Fruit fly (Drosophila melanogaster): ENCODE results near the gene CG4199.
A peak's percentile ranks its signal among the peaks of the same experiment; 100 is the strongest.

Gene CG4199

dm6 chrX:2061119-2061518 is 12.2 kb downstream of the CG4199 start (continued):
- no peak for TF ChIP-seq CG11398 (GFP tag; optimal IDR thresholded peaks at IDR 0.05)
- TF ChIP-seq CG13775 (GFP tag; optimal IDR thresholded peaks at IDR 0.05): peak; percentile 38
- peak; percentile 15 for TF ChIP-seq CG15601 (tag; optimal IDR thresholded peaks at IDR 0.05)
- TF ChIP-seq E2f2 (GFP tag; IDR thresholded peaks at IDR 0.05): no peak
- TF ChIP-seq ham (GFP tag; IDR thresholded peaks at IDR 0.05): no peak
- TF ChIP-seq CG10654 (GFP tag; optimal IDR thresholded peaks at IDR 0.05): no peak
- TF ChIP-seq lab (GFP tag; optimal IDR thresholded peaks at IDR 0.05): peak; percentile 35
- TF ChIP-seq slou (GFP tag; optimal IDR thresholded peaks at IDR 0.05): no peak
- TF ChIP-seq exex (tag; optimal IDR thresholded peaks at IDR 0.05): no peak
- no peak for TF ChIP-seq CG7928 (GFP tag; optimal IDR thresholded peaks at IDR 0.05)
- TF ChIP-seq CG1602 (GFP tag; optimal IDR thresholded peaks at IDR 0.05): no peak
- no peak for TF ChIP-seq chn (GFP tag; optimal IDR thresholded peaks at IDR 0.05)
- no peak for TF ChIP-seq CG8478 (optimal IDR thresholded peaks at IDR 0.05)
- no peak for TF ChIP-seq tna (GFP tag; IDR thresholded peaks at IDR 0.05; ENCODE audit: partially characterized antibody)
- no peak for TF ChIP-seq gfzf (GFP tag; optimal IDR thresholded peaks at IDR 0.05)
- TF ChIP-seq eve (GFP tag; optimal IDR thresholded peaks at IDR 0.05): no peak
- TF ChIP-seq pan (optimal IDR thresholded peaks at IDR 0.05): no peak
- peak in 1 of 2 experiments; percentile 31 for TF ChIP-seq pan (GFP tag; optimal IDR thresholded peaks at IDR 0.05 in 1 of 2, IDR thresholded peaks at IDR 0.05 in 1 of 2)
- TF ChIP-seq HLH54F (GFP tag; optimal IDR thresholded peaks at IDR 0.05): no peak
- no peak for TF ChIP-seq CG34224 (GFP tag; IDR thresholded peaks at IDR 0.05; ENCODE audit: partially characterized antibody)
- no peak for TF ChIP-seq CG13287 (GFP tag; IDR thresholded peaks at IDR 0.05; ENCODE audit: partially characterized antibody)
- no peak for TF ChIP-seq CG31388 (GFP tag; optimal IDR thresholded peaks at IDR 0.05)
- peak; percentile 37 for TF ChIP-seq PHDP (tag; optimal IDR thresholded peaks at IDR 0.05)
- peak; percentile 3 for TF ChIP-seq fd96Cb (tag; optimal IDR thresholded peaks at IDR 0.05)
- no peak for TF ChIP-seq tgo (GFP tag; IDR thresholded peaks at IDR 0.05)
- TF ChIP-seq CG4360 (GFP tag; IDR thresholded peaks at IDR 0.05): no peak
- TF ChIP-seq CG9437 (GFP tag; optimal IDR thresholded peaks at IDR 0.05): peak; percentile 41
- peak; percentile 28 for TF ChIP-seq CG12659 (GFP tag; optimal IDR thresholded peaks at IDR 0.05)
- TF ChIP-seq Antp (GFP tag; optimal IDR thresholded peaks at IDR 0.05): no peak
- no peak for TF ChIP-seq CG3838 (GFP tag; optimal IDR thresholded peaks at IDR 0.05)
- TF ChIP-seq Lhr (GFP tag; optimal IDR thresholded peaks at IDR 0.05): peak; percentile 1
- TF ChIP-seq corto (GFP tag; optimal IDR thresholded peaks at IDR 0.05): no peak
- TF ChIP-seq H2.0 (GFP tag; IDR thresholded peaks at IDR 0.05): no peak
- no peak for TF ChIP-seq seq (GFP tag; IDR thresholded peaks at IDR 0.05)
- TF ChIP-seq CG10543 (GFP tag; optimal IDR thresholded peaks at IDR 0.05): peak; percentile 39
- no peak for TF ChIP-seq Doc3 (GFP tag; IDR thresholded peaks at IDR 0.05; ENCODE audit: partially characterized antibody)
- no peak for TF ChIP-seq E2f1 (GFP tag; IDR thresholded peaks at IDR 0.05)
- no peak for TF ChIP-seq kay (GFP tag; optimal IDR thresholded peaks at IDR 0.05)
- no peak for TF ChIP-seq jumu (GFP tag; optimal IDR thresholded peaks at IDR 0.05)
- no peak for TF ChIP-seq CG10565 (GFP tag; optimal IDR thresholded peaks at IDR 0.05)
- no peak for TF ChIP-seq Xrp1 (GFP tag; IDR thresholded peaks at IDR 0.05)
- TF ChIP-seq CG7987 (GFP tag; optimal IDR thresholded peaks at IDR 0.05): peak; percentile 16
- no peak for TF ChIP-seq psq (GFP tag; optimal IDR thresholded peaks at IDR 0.05)
- peak; percentile 0 for TF ChIP-seq CG7271 (tag; optimal IDR thresholded peaks at IDR 0.05)
- peak in 1 of 2 experiments; percentile 37 for TF ChIP-seq bsh (GFP tag; optimal IDR thresholded peaks at IDR 0.05)
- TF ChIP-seq az2 (GFP tag; optimal IDR thresholded peaks at IDR 0.05): no peak
- TF ChIP-seq fu2 (GFP tag; optimal IDR thresholded peaks at IDR 0.05): no peak
- TF ChIP-seq gcm (GFP tag; optimal IDR thresholded peaks at IDR 0.05): peak; percentile 38
- TF ChIP-seq gce (GFP tag; IDR thresholded peaks at IDR 0.05): no peak
- TF ChIP-seq Gsc (GFP tag; IDR thresholded peaks at IDR 0.05): no peak
- no peak for TF ChIP-seq maf-S (GFP tag; optimal IDR thresholded peaks at IDR 0.05)
- TF ChIP-seq gem (tag; optimal IDR thresholded peaks at IDR 0.05): no peak

Data from whole organism, embryonic.